Fruit fly (Drosophila melanogaster): ENCODE data around the gene Inx2.

DNA sequence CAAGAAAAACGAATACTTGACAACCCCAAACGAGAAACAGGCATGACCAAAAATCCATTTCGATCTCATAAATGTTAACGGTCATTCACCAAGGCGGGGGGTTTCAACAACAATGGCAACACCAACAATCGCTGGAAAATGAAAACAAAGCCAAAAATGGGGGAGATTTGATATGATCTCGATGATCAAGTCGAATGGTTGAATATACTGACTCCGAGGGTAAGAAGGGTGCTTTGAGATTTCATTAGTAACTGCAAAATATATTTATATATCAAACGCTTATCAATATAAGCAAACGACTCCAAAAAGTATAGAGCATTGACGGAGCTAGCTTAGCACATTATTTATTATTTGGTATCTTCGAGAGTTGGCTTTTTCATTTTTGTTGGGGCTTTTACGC lies 8.4 kb upstream of the Inx2 start:
- TF ChIP-seq CrebA (GFP tag; optimal IDR thresholded peaks at IDR 0.05; ENCODE audit: borderline replicate concordance) (no peak), dsf (GFP tag; optimal IDR thresholded peaks at IDR 0.05; ENCODE audit: borderline replicate concordance) (no peak), pan (optimal IDR thresholded peaks at IDR 0.05) (no peak), h (GFP tag; optimal IDR thresholded peaks at IDR 0.05) (peak; percentile 57), woc (GFP tag; optimal IDR thresholded peaks at IDR 0.05) (peak; percentile 51), Hr83 (GFP tag; optimal IDR thresholded peaks at IDR 0.05; ENCODE audit: poor library complexity, severe bottlenecking) (no peak), OdsH (GFP tag; optimal IDR thresholded peaks at IDR 0.05) (no peak), Abd-B (GFP tag; optimal IDR thresholded peaks at IDR 0.05) (no peak), Hr78 (GFP tag; optimal IDR thresholded peaks at IDR 0.05) (no peak), dmrt93B (GFP tag; optimal IDR thresholded peaks at IDR 0.05) (peak; percentile 1), usp (GFP tag; optimal IDR thresholded peaks at IDR 0.05) (no peak), brk (GFP tag; optimal IDR thresholded peaks at IDR 0.05) (no peak), br (GFP tag; optimal IDR thresholded peaks at IDR 0.05) (no peak)

All from whole organism, wandering third instar larva.